Fruit fly (Drosophila melanogaster) whole organism: Measurements from ENCODE around the gene Rcd4.
A peak's percentile ranks its signal among the peaks of the same experiment; 100 is the strongest.

Experiments used
- CG8478 ChIP-seq: fragments of >200 bp; optimal IDR thresholded peaks from 2 replicates; lab custom pipeline; 2018; ENCODE audit warnings: inconsistent platforms
- Dll ChIP-seq: fragments of >200 bp; optimal IDR thresholded peaks from 2 replicates; lab custom pipeline; 2017
- EcR ChIP-seq, 2 experiments: fragments of >200 bp; optimal IDR thresholded peaks; 2 replicates each; lab custom pipeline; 2017; ENCODE audit warnings: missing biosample characterization in 2 of 2, missing genetic modification characterization in 2 of 2, missing genetic modification reagents in 2 of 2
- pan ChIP-seq: fragments of >200 bp; optimal IDR thresholded peaks from 2 replicates; lab custom pipeline; 2017
- psq ChIP-seq: fragments of >200 bp; optimal IDR thresholded peaks from 2 replicates; lab custom pipeline; 2017
- usp ChIP-seq: fragments of >200 bp; optimal IDR thresholded peaks from 2 replicates; lab custom pipeline; 2017; ENCODE audit warnings: missing biosample characterization, missing genetic modification characterization, mixed read lengths

The Rcd4 gene

DNA sequence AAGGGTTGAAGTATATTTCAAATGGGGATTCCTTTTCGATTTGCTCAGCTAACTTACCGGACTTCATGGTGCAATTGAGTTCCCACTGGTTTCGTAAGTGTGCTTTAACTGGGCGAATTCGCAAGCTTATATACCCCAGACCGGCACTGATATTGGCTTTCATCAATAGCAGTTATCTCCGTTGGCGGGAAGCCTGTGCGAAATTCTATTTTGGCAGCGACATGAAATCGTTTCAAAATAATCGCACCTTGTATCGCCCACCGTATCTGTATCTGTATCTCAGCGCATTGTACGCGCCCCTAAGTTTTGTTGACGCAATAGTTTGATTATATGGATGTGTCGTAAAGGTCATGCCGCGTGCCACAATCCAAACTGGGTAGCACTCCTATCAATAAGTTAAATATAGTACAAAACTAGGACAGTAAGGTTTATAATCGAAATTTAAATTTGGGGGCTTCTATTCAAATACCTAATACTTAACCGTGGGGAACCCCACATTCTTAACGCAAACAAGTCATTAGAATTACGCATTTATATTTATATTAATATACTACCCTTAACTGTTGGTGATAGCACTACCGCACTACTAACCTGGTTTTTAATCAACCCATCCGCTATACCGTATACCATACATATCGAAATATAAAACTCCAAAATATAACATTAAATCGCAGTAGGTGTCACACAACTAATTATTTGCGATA lies 13.5 kb downstream of the Rcd4 start, which contains the start of the genes Peritrophin-15a and CG13385:
Gene Peritrophin-15a, minus strand, starts transcription at position 101 of the 704 bp plus-strand sequence.
Gene CG13385, plus strand, starts transcription at position 654 of the 704 bp plus-strand sequence.
- TF ChIP-seq pan (lab: Kevin White, UChicago): no peak
- no peak for TF ChIP-seq psq (lab: Kevin White, UChicago)
- TF ChIP-seq usp (GFP tag; lab: Kevin White, UChicago): no peak
- no peak for TF ChIP-seq CG8478 (lab: Kevin White, UChicago)
- TF ChIP-seq Dll (lab: Kevin White, UChicago): no peak
- no peak for TF ChIP-seq EcR (GFP tag; optimal IDR thresholded peaks at IDR 0.05; lab: Kevin White, UChicago)

DNA sequence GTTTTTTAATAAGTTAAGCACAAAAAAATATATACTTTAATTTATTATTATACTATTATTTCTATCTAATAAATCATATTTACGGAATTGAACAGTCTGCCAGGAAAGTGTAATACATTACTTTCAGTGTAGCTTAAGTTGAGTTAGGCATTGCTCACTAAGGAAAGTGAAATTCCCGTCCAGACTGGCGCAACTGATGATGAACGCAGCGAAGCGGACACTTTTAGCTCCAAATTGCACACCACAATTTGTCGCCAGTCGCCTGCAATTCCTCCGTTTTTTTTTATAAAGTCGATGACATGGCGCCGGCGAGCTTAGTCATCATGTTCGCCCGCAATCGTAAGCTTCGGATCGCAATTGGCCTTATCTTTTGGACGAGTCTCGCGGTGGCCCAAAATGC lies 16.1 kb downstream of the Rcd4 start, which contains the start of gene CG13386:
Gene CG13386, plus strand, starts transcription at position 301 of the 400 bp plus-strand sequence.
- no peak for TF ChIP-seq EcR (GFP tag; optimal IDR thresholded peaks at IDR 0.05; lab: Kevin White, UChicago)
- TF ChIP-seq psq (lab: Kevin White, UChicago): no peak
- TF ChIP-seq Dll (lab: Kevin White, UChicago): no peak
- TF ChIP-seq pan (lab: Kevin White, UChicago): no peak
- TF ChIP-seq CG8478 (lab: Kevin White, UChicago): no peak

DNA sequence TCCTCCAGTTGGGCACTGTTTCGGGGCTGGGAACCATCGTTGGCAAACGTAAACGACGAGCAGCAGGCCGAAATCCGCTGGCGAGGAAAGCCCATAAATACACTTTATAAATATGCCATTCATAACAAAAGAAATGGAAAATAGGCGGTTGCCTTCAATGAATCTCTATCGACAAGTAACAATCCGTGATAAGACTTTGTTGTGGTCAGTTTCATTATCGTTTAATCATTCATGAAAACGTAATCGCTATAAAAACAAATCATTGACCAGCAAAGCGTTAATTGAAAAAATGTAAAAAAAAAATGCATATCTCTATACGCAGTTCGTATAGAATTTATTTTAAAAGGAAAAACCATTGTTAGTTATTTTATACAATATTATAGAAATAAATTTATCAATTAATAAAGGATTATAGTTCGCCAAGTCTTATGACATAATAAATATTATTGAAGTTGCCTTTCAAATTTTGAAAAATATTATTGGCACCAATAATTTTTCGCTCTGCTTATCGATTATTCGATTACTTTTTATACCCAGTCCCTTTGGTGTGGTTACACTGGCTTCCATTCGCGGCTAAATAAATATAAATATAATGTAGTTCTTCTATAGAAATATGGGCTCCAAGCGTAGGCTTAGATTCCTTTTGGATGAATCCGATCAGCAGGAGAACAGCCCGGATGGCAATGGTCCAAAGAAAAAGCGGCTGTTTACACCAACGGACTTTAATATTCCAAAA lies 17.4 kb downstream of the Rcd4 start, which contains the start of gene CG31898:
Gene CG31898, plus strand, starts transcription at position 559 of the 736 bp plus-strand sequence.
- TF ChIP-seq EcR (GFP tag; optimal IDR thresholded peaks at IDR 0.05; lab: Kevin White, UChicago) (no peak), pan (lab: Kevin White, UChicago) (no peak), Dll (lab: Kevin White, UChicago) (no peak), usp (GFP tag; lab: Kevin White, UChicago) (no peak), psq (lab: Kevin White, UChicago) (no peak), CG8478 (lab: Kevin White, UChicago) (no peak)

DNA sequence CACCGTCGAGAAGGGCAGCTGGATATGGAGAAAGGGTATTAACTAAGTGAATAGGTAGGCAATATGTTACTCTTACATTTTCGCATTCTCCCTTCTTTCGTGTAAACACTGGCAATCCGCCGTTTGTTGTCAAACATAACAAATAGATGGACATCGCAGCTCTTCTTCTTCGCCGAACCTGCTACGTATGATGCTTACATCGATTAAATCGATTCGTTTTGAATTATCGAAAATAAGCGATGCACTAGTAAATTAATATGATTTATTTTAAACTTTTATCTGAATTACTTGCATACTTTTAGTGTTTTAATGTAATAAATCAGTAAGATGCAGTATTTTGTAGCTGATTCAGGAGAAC lies 20.2 kb downstream of the Rcd4 start, which contains the start of gene fy:
Gene fy, minus strand, starts transcription at position 353 of the 358 bp plus-strand sequence.
- TF ChIP-seq psq (lab: Kevin White, UChicago): no peak
- no peak for TF ChIP-seq Dll (lab: Kevin White, UChicago)
- TF ChIP-seq EcR (GFP tag; optimal IDR thresholded peaks at IDR 0.05; lab: Kevin White, UChicago): no peak
- TF ChIP-seq CG8478 (lab: Kevin White, UChicago): no peak
- no peak for TF ChIP-seq usp (GFP tag; lab: Kevin White, UChicago)
- no peak for TF ChIP-seq pan (lab: Kevin White, UChicago)

DNA sequence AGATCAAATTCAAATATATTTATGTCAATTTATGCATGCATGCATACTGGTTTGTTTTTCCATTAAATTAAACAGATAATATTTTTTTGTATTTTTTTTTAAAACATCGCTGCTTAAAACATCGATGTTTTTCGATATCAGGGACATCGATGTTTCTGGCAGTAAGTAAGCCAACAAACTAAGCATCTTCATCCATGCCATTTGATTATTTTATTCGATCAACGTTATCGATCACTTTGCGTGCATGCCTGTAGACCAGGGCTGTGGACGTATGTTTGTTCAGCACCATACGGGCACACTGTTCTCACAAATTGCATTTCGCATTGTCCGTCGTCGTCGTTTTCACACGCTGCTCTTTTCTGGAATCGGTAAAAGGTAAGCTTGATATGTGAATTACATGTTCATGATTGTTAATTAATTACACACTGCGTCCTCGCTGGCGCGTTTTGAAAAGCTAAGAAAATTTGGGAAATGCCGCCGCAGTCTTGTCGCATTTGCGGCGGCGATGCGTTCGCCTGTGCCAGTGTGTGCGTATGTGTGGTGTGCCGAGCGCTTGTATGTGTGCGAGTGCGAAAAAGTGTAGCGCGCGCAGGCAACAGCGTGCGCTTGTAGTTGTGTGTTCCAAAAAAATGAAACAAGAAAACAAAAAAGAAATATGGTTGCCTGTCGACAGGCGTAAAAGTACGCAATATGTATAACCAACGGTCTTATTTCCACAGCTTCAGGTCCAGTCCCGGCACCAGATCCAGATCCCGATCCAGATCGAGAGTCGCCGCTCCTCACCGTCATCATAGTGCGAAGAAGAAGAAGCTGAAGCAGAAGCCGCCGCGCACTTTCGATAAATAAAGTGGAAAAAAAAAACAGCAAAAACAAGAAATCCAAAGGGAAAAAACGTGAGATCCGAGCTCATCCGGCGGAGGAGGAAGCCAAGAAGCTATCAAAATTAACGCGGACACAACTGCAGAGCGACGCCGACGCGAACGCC lies 20.9 kb downstream of the Rcd4 start, which contains the start of gene emb:
Gene emb, plus strand, starts transcription at position 288 of the 985 bp plus-strand sequence.
- no peak for TF ChIP-seq psq (lab: Kevin White, UChicago)

DNA sequence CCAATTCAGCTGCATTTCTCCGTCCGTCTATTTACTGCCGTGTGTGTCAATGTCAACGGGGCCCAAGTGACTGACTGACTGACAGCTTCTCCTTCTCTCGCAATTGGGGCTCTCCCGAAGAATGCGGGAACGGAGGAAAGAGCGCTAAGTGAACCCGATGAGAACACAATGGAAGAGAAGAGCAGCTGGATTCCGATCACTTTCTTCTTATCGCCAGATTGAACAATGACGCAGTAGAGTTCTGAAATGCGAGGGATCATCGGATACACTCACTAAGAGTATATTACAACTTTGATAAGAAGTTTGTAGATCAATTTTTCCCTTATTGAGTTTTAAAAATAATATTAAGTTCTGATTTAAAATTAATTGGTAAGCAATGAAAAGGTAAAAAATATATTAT lies 28.9 kb downstream of the Rcd4 start, which contains the start of gene Naglu:
Gene Naglu, minus strand, starts transcription at position 339 of the 400 bp plus-strand sequence.
- TF ChIP-seq psq (lab: Kevin White, UChicago) (no peak), pan (lab: Kevin White, UChicago) (no peak), EcR (GFP tag; optimal IDR thresholded peaks at IDR 0.05; lab: Kevin White, UChicago) (no peak)

DNA sequence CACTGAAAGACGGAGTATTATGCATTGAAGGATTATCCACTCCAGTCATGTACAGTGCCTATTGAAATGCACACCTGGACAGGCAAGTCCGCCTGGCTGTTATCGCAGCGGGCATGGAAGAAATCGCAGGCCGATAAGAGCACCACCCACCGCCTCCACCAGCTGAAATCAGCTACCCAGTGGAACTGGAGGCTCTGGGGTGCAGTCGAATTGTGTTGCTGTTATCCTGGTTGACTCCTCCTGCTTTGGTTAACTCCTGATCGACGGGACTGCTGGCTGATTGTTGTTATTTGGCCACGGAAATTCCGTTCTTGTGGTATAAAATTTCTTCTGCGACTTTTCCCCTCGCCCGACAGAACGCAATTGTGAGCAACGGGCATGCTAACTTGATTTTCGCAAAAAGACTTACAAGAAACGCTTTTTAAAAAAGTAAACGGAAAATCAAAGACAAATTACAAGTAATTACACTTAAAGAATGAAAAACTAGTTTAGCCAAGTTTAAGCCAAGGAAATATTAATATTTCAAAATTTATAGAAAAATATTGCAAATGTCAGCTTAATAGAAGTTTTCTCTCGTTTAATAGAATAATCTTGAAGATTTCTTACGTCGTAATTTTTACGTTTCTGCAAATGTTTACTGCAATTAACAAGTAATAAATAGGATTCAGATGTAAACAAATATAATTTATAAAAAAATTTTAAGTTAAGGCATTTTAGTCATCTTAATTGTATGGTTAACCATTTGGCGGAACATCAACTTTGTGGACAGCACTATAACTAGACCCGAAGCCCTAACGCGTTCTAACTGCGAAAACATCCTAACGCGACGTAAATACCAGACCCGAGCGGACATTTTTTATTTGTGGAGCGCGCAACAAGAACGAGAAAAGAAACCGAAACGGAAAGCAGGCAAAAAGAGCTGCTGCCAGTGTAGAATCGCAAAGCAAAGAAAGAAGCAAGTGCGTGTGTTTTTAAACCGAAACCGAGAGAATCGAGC lies 32.5 kb downstream of the Rcd4 start, which contains the start of the genes CG13398 and Akap200:
Gene CG13398, minus strand, starts transcription at position 370 of the 997 bp plus-strand sequence.
Gene Akap200, plus strand, starts transcription at position 804 of the 997 bp plus-strand sequence.
- no peak for TF ChIP-seq psq (lab: Kevin White, UChicago)
- no peak for TF ChIP-seq Dll (lab: Kevin White, UChicago)
- TF ChIP-seq EcR (GFP tag; optimal IDR thresholded peaks at IDR 0.05; lab: Kevin White, UChicago): no peak
- no peak for TF ChIP-seq pan (lab: Kevin White, UChicago)
- no peak for TF ChIP-seq CG8478 (lab: Kevin White, UChicago)
- TF ChIP-seq usp (GFP tag; lab: Kevin White, UChicago): no peak

DNA sequence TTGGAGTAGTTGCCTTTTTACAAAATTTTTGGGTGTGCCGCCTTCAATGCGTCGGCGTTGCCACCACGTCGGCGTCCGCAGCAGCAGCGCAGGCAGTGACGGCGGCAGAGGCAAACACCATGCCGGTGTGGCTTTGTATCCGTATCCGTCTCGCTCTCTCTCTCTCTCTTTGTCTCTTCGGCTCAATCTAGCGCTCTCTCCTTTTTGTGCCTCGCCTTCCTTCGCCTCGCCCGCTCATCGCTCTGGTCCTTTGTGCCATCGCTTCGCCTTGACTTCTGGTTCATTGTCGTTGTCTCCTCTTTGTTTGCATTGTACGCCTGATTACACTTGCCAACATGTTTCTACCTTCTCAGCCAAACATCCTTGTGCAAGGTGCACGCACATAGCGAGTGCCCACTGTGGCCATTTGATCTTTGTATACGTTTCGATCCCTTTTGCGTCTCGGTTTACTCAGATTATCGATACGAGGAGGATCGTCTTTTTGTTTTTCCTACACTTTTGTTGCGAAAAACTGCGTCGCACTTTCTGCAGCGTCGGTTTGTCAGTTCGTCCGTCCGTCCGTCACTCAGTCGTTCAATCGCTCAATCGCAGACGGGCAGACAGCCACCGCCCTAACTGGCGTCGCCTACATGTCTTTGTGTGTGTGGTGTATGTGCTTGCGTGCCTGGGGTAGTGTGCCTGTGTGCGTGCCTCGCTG lies 33.8 kb downstream of the Rcd4 start:
- no peak for TF ChIP-seq psq (lab: Kevin White, UChicago)
- TF ChIP-seq Dll (lab: Kevin White, UChicago): peak; percentile 53

DNA sequence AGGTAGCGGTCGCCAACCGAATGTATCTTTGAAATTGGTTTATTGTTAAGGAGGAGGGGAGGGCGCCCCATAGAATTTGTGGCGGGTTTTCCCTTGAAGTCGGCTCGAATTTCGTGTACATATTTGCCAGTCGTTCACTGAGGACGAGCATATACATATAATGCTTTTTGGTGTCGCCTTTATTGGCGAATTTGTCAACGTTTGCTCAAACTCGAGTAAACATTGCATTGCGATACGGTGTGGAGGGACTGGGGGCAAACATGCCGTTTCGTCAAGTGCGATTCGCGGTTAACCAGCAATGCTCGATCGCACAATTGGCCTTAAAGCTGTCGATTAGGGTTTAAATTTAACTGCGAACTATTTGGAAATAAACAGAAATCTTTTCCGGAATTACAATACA lies 34.9 kb downstream of the Rcd4 start:
- no peak for TF ChIP-seq EcR (GFP tag; optimal IDR thresholded peaks at IDR 0.05; lab: Kevin White, UChicago)
- TF ChIP-seq CG8478 (lab: Kevin White, UChicago): no peak
- TF ChIP-seq psq (lab: Kevin White, UChicago): no peak
- TF ChIP-seq pan (lab: Kevin White, UChicago): no peak
- no peak for TF ChIP-seq usp (GFP tag; lab: Kevin White, UChicago)
- no peak for TF ChIP-seq Dll (lab: Kevin White, UChicago)
